Worm (Caenorhabditis elegans) whole organism, mixed stage, embryonic: Measurements from ENCODE around the gene F09B12.7.
A peak's percentile ranks its signal among the peaks of the same experiment; 100 is the strongest.

Experiments
- M03D4.4 ChIP-seq: sonication (generic microtip); optimal IDR thresholded peaks from 2 replicates; lab custom pipeline; 2017; ENCODE audit warnings: mild to moderate bottlenecking, missing genetic modification characterization, missing compliant biosample characterization
- bed-3 ChIP-seq: fragments of 200-800 bp; sonication (Bioruptor generic); optimal IDR thresholded peaks from 3 replicates; lab custom pipeline; 2018; ENCODE audit warnings: mild to moderate bottlenecking, missing genetic modification characterization, moderate library complexity, missing compliant biosample characterization
- blmp-1 ChIP-seq: fragments of 150-350 bp; optimal IDR thresholded peaks from 2 replicates; lab custom pipeline; 2014; ENCODE audit warnings: missing biosample characterization, missing genetic modification characterization
- ceh-39 ChIP-seq: fragments of 150-350 bp; optimal IDR thresholded peaks from 2 replicates; lab custom pipeline; 2014; ENCODE audit warnings: missing biosample characterization, missing genetic modification characterization
- ceh-43 ChIP-seq: fragments of 200-800 bp; sonication (Bioruptor generic); optimal IDR thresholded peaks from 2 replicates; lab custom pipeline; 2018; ENCODE audit warnings: mild to moderate bottlenecking, missing genetic modification characterization, moderate library complexity, missing compliant biosample characterization
- ceh-83 ChIP-seq: fragments of 200-800 bp; sonication (Bioruptor generic); optimal IDR thresholded peaks from 2 replicates; lab custom pipeline; 2018; ENCODE audit warnings: mild to moderate bottlenecking, missing genetic modification characterization, missing compliant biosample characterization
- ces-1 ChIP-seq: fragments of 150-350 bp; optimal IDR thresholded peaks from 2 replicates; lab custom pipeline; 2014; ENCODE audit warnings: missing biosample characterization, missing genetic modification reagents, missing genetic modification characterization
- cnd-1 ChIP-seq: fragments of 200-800 bp; sonication (Bioruptor generic); optimal IDR thresholded peaks from 2 replicates; lab custom pipeline; 2018; ENCODE audit warnings: mild to moderate bottlenecking, missing genetic modification characterization, missing compliant biosample characterization
- drap-1 ChIP-seq: fragments of 200-800 bp; sonication (Bioruptor generic); optimal IDR thresholded peaks from 3 replicates; lab custom pipeline; 2018; ENCODE audit warnings: mild to moderate bottlenecking, missing genetic modification characterization, missing compliant biosample characterization
- elt-1 ChIP-seq: sonication (generic microtip); optimal IDR thresholded peaks from 2 replicates; lab custom pipeline; 2017; ENCODE audit warnings: missing genetic modification characterization, mild to moderate bottlenecking, missing compliant biosample characterization, antibody characterized with exemption, moderate library complexity, borderline replicate concordance; ENCODE audit not compliant: insufficient read depth
- elt-3 ChIP-seq: fragments of 150-350 bp; optimal IDR thresholded peaks from 2 replicates; lab custom pipeline; 2014; ENCODE audit warnings: missing biosample characterization, missing genetic modification characterization
- flh-1 ChIP-seq: fragments of 200-800 bp; sonication (Bioruptor generic); optimal IDR thresholded peaks from 2 replicates; lab custom pipeline; 2018; ENCODE audit warnings: mild to moderate bottlenecking, missing genetic modification characterization, moderate library complexity, missing compliant biosample characterization
- lin-13 ChIP-seq: fragments of 150-350 bp; optimal IDR thresholded peaks from 2 replicates; lab custom pipeline; 2014; ENCODE audit warnings: missing biosample characterization, missing genetic modification characterization
- lin-32 ChIP-seq: fragments of 200-800 bp; sonication (Bioruptor generic); optimal IDR thresholded peaks from 2 replicates; lab custom pipeline; 2018; ENCODE audit warnings: mild to moderate bottlenecking, missing genetic modification characterization, missing compliant biosample characterization
- lsy-2 ChIP-seq: fragments of 150-350 bp; optimal IDR thresholded peaks from 2 replicates; lab custom pipeline; 2014; ENCODE audit warnings: missing biosample characterization, missing genetic modification characterization
- mab-5 ChIP-seq: fragments of 150-350 bp; optimal IDR thresholded peaks from 2 replicates; lab custom pipeline; 2014; ENCODE audit warnings: missing biosample characterization, missing genetic modification characterization
- mep-1 ChIP-seq: fragments of 150-350 bp; optimal IDR thresholded peaks from 2 replicates; lab custom pipeline; 2017; ENCODE audit warnings: missing biosample characterization, missing genetic modification reagents, missing genetic modification characterization, inconsistent platforms
- mls-2 ChIP-seq: sonication (generic microtip); optimal IDR thresholded peaks from 2 replicates; lab custom pipeline; 2016; ENCODE audit warnings: mild to moderate bottlenecking, missing genetic modification characterization, moderate library complexity, missing compliant biosample characterization
- nhr-12 ChIP-seq: fragments of 150-350 bp; optimal IDR thresholded peaks from 2 replicates; lab custom pipeline; 2014; ENCODE audit warnings: missing biosample characterization, missing genetic modification characterization
- nhr-2 ChIP-seq: fragments of 150-350 bp; optimal IDR thresholded peaks from 2 replicates; lab custom pipeline; 2014; ENCODE audit warnings: missing biosample characterization, missing genetic modification characterization
- nhr-237 ChIP-seq: fragments of 150-350 bp; optimal IDR thresholded peaks from 2 replicates; lab custom pipeline; 2014; ENCODE audit warnings: missing biosample characterization, missing genetic modification characterization
- nhr-28 ChIP-seq: fragments of 150-350 bp; optimal IDR thresholded peaks from 2 replicates; lab custom pipeline; 2014; ENCODE audit warnings: missing biosample characterization, missing genetic modification characterization
- nhr-76 ChIP-seq: sonication (generic microtip); optimal IDR thresholded peaks from 2 replicates; lab custom pipeline; 2017; ENCODE audit warnings: missing biosample characterization, missing genetic modification characterization
- pha-4 ChIP-seq: fragments of 150-350 bp; optimal IDR thresholded peaks from 2 replicates; lab custom pipeline; 2018; ENCODE audit warnings: missing biosample characterization, missing genetic modification reagents, missing genetic modification characterization
- sem-2 ChIP-seq: fragments of 200-800 bp; sonication (Bioruptor generic); optimal IDR thresholded peaks from 2 replicates; lab custom pipeline; 2018; ENCODE audit warnings: mild to moderate bottlenecking, missing genetic modification characterization, missing compliant biosample characterization
- sptf-1 ChIP-seq: sonication (generic microtip); optimal IDR thresholded peaks from 2 replicates; lab custom pipeline; 2017; ENCODE audit warnings: mild to moderate bottlenecking, missing genetic modification characterization, moderate library complexity, missing compliant biosample characterization
- tbx-8 ChIP-seq: fragments of 200-800 bp; sonication (Bioruptor generic); optimal IDR thresholded peaks from 2 replicates; lab custom pipeline; 2018; ENCODE audit warnings: mild to moderate bottlenecking, missing genetic modification characterization, moderate library complexity, missing compliant biosample characterization
- unc-120 ChIP-seq: sonication (generic microtip); optimal IDR thresholded peaks from 2 replicates; lab custom pipeline; 2017; ENCODE audit warnings: missing genetic modification characterization, missing compliant biosample characterization; ENCODE audit not compliant: poor library complexity, severe bottlenecking
- unc-39 ChIP-seq: fragments of 150-350 bp; optimal IDR thresholded peaks from 2 replicates; lab custom pipeline; 2014; ENCODE audit warnings: missing biosample characterization, missing genetic modification characterization
- unc-62 ChIP-seq: fragments of 150-350 bp; optimal IDR thresholded peaks from 2 replicates; lab custom pipeline; 2014; ENCODE audit warnings: missing biosample characterization, missing genetic modification reagents, missing genetic modification characterization
- zip-8 ChIP-seq: fragments of 150-350 bp; optimal IDR thresholded peaks from 2 replicates; lab custom pipeline; 2014; ENCODE audit warnings: missing biosample characterization, missing genetic modification characterization
- ztf-11 ChIP-seq: fragments of 150-350 bp; optimal IDR thresholded peaks from 2 replicates; lab custom pipeline; 2014; ENCODE audit warnings: missing biosample characterization, missing genetic modification characterization

F09B12.7 gene

ce11 chrX:15094973-15095372 lies at the start of gene F09B12.7:
F09B12.7 (minus strand) TSS chrX:15095073.
- TF ChIP-seq blmp-1 (no peak), sem-2 (no peak), nhr-76 (tag; lab: Kevin White, UChicago) (no peak), mab-5 (no peak), unc-120 (tag; lab: Kevin White, UChicago) (no peak), nhr-28 (tag; lab: Kevin White, UChicago) (no peak), elt-3 (tag; lab: Kevin White, UChicago) (no peak), lin-32 (GFP tag; lab: Kevin White, UChicago) (no peak), nhr-12 (tag; lab: Kevin White, UChicago) (no peak), sptf-1 (tag; lab: Kevin White, UChicago) (no peak), tbx-8 (GFP tag; lab: Kevin White, UChicago) (no peak), unc-39 (tag; lab: Kevin White, UChicago) (no peak), elt-1 (tag; lab: Kevin White, UChicago) (no peak), unc-62 (no peak), nhr-237 (no peak), drap-1 (GFP tag; lab: Kevin White, UChicago) (no peak)

ce11 chrX:15134941-15135340 lies 40.1 kb upstream of the F09B12.7 start:
- TF ChIP-seq lin-32 (GFP tag; lab: Kevin White, UChicago) (no peak), ces-1 (peak; percentile 80)

ce11 chrX:15133180-15133579 lies 38.3 kb upstream of the F09B12.7 start:
- TF ChIP-seq unc-62 (no peak), mep-1 (tag; lab: Kevin White, UChicago) (no peak), lsy-2 (tag; lab: Kevin White, UChicago) (no peak), ces-1 (peak; percentile 79), nhr-237 (no peak), ceh-39 (no peak), elt-3 (tag; lab: Kevin White, UChicago) (no peak)

ce11 chrX:15132073-15132472 lies 37.2 kb upstream of the F09B12.7 start:
- TF ChIP-seq bed-3: no peak
- no peak for TF ChIP-seq pha-4
- no peak for TF ChIP-seq nhr-12 (tag; lab: Kevin White, UChicago)
- no peak for TF ChIP-seq ceh-83 (GFP tag; lab: Kevin White, UChicago)
- TF ChIP-seq nhr-2: no peak
- TF ChIP-seq ztf-11 (tag; lab: Kevin White, UChicago): no peak
- no peak for TF ChIP-seq lin-13 (tag; lab: Kevin White, UChicago)
- no peak for TF ChIP-seq unc-120 (tag; lab: Kevin White, UChicago)
- TF ChIP-seq flh-1 (GFP tag; lab: Kevin White, UChicago): no peak
- TF ChIP-seq mls-2 (tag; lab: Kevin White, UChicago): no peak
- no peak for TF ChIP-seq cnd-1 (tag; lab: Kevin White, UChicago)
- TF ChIP-seq elt-3 (tag; lab: Kevin White, UChicago): no peak
- no peak for TF ChIP-seq zip-8
- TF ChIP-seq mab-5: no peak
- TF ChIP-seq, all 35 proteins: peak for 0

- peak; percentile 80 for TF ChIP-seq ces-1
- no peak for TF ChIP-seq drap-1 (GFP tag; lab: Kevin White, UChicago)
Measured at ce11 chrX:15128184-15128583, 33.3 kb upstream of the F09B12.7 start.

- no peak for TF ChIP-seq unc-62
- TF ChIP-seq ces-1: no peak
- no peak for TF ChIP-seq tbx-8 (GFP tag; lab: Kevin White, UChicago)
- TF ChIP-seq ztf-11 (tag; lab: Kevin White, UChicago): no peak
- TF ChIP-seq lin-13 (tag; lab: Kevin White, UChicago): no peak
- TF ChIP-seq nhr-12 (tag; lab: Kevin White, UChicago): no peak
- no peak for TF ChIP-seq M03D4.4 (tag; lab: Kevin White, UChicago)
- TF ChIP-seq drap-1 (GFP tag; lab: Kevin White, UChicago): no peak
- TF ChIP-seq elt-3 (tag; lab: Kevin White, UChicago): no peak
- TF ChIP-seq mls-2 (tag; lab: Kevin White, UChicago): no peak
- no peak for TF ChIP-seq pha-4
- TF ChIP-seq mep-1 (tag; lab: Kevin White, UChicago): no peak
- TF ChIP-seq blmp-1: no peak
- TF ChIP-seq lsy-2 (tag; lab: Kevin White, UChicago): no peak
- no peak for TF ChIP-seq zip-8
- no peak for TF ChIP-seq flh-1 (GFP tag; lab: Kevin White, UChicago)
- no peak for TF ChIP-seq ceh-43
- TF ChIP-seq sem-2: no peak
- no peak for TF ChIP-seq lin-32 (GFP tag; lab: Kevin White, UChicago)
- TF ChIP-seq unc-39 (tag; lab: Kevin White, UChicago): no peak
Measured at ce11 chrX:15127338-15127737, 32.5 kb upstream of the F09B12.7 start.
